Fruit fly (Drosophila melanogaster) whole organism: Measurements from ENCODE around the gene MtnC.

Experiments
- Dll ChIP-seq: fragments of >200 bp; optimal IDR thresholded peaks from 2 replicates; lab custom pipeline; 2017
- EcR ChIP-seq, 2 experiments: fragments of >200 bp; optimal IDR thresholded peaks; 2 replicates each; lab custom pipeline; 2017; ENCODE audit warnings: missing biosample characterization in 2 of 2, missing genetic modification characterization in 2 of 2, missing genetic modification reagents in 2 of 2
- pan ChIP-seq: fragments of >200 bp; optimal IDR thresholded peaks from 2 replicates; lab custom pipeline; 2017
- psq ChIP-seq: fragments of >200 bp; optimal IDR thresholded peaks from 2 replicates; lab custom pipeline; 2017
- usp ChIP-seq: fragments of >200 bp; optimal IDR thresholded peaks from 2 replicates; lab custom pipeline; 2017; ENCODE audit warnings: missing biosample characterization, missing genetic modification characterization, mixed read lengths

dm6 chr3R:20311406-20311805 lies 48.7 kb upstream of the MtnC start:
- TF ChIP-seq pan (lab: Kevin White, UChicago) (no peak), Dll (lab: Kevin White, UChicago) (no peak), EcR (GFP tag; optimal IDR thresholded peaks at IDR 0.05; lab: Kevin White, UChicago) (no peak), psq (lab: Kevin White, UChicago) (no peak), usp (no peak)
